Fruit fly (Drosophila melanogaster): ENCODE results near the gene LysE.

LysE gene

DNA sequence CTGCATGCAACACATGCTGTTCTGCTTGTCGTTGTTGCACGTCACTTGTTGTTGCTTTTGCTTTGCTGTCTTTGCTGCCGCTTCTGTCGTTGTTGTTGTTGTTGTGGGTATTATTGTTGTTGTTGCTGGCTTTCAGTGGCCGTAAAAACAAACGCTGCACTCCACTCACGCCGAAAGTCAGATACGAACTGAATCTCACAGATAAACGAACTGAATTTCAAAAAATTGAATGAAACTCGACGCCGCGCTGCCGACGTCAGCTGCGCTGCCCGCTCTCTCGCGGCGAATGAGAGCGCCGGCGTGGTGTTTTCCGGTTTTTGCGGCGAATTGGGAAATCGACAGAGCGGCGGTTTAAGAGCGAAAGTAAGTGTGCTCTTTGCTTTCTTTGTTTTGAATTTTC, 35.5 kb upstream of the LysE start, which contains the start of gene bab2 (continued):
- TF ChIP-seq CG12659 (GFP tag; optimal IDR thresholded peaks at IDR 0.05) (no peak), zfh2 (GFP tag; optimal IDR thresholded peaks at IDR 0.05) (no peak), CG7839 (tag; optimal IDR thresholded peaks at IDR 0.05) (peak; percentile 1), Doc2 (GFP tag; IDR thresholded peaks at IDR 0.05) (no peak), pnt (GFP tag; optimal IDR thresholded peaks at IDR 0.05) (no peak), CG12942 (GFP tag; optimal IDR thresholded peaks at IDR 0.05) (no peak), CG6272 (GFP tag; IDR thresholded peaks at IDR 0.05) (0 out of 2 replicates have a peak, but pooled peaks have one; percentile 7), CG7357 (GFP tag; IDR thresholded peaks at IDR 0.05) (no peak), CG2202 (tag; optimal IDR thresholded peaks at IDR 0.05) (peak; percentile 36), CG16815 (GFP tag; optimal IDR thresholded peaks at IDR 0.05) (no peak), B-H2 (GFP tag; optimal IDR thresholded peaks at IDR 0.05) (no peak), MBD-R2 (GFP tag; IDR thresholded peaks at IDR 0.05) (no peak), crol (GFP tag; IDR thresholded peaks at IDR 0.05) (peak; percentile 73), CG6854 (GFP tag; optimal IDR thresholded peaks at IDR 0.05) (no peak), Oli (tag; optimal IDR thresholded peaks at IDR 0.05) (no peak), Tbp (GFP tag; optimal IDR thresholded peaks at IDR 0.05) (no peak), gro (GFP tag; optimal IDR thresholded peaks at IDR 0.05) (peak; percentile 43), esg (GFP tag; conservative IDR thresholded peaks at IDR 0.05) (no peak), gsb-n (tag; optimal IDR thresholded peaks at IDR 0.05) (peak; percentile 33), ash1 (GFP tag; optimal IDR thresholded peaks at IDR 0.05) (peak; percentile 37), fu2 (GFP tag; optimal IDR thresholded peaks at IDR 0.05) (no peak), CG9876 (GFP tag; optimal IDR thresholded peaks at IDR 0.05) (no peak), ato (GFP tag; IDR thresholded peaks at IDR 0.05; ENCODE audit: partially characterized antibody) (peak; percentile 29; the same call in 1 of the 2 replicates), CG7745 (tag; optimal IDR thresholded peaks at IDR 0.05) (peak; percentile 15), CG2199 (GFP tag; IDR thresholded peaks at IDR 0.05) (peak; percentile 91), CG14014 (GFP tag; IDR thresholded peaks at IDR 0.05) (peak; percentile 27; the same call in 1 of the 2 replicates), CG30431 (GFP tag; optimal IDR thresholded peaks at IDR 0.05) (no peak), CG33213 (GFP tag; optimal IDR thresholded peaks at IDR 0.05) (no peak), kah (GFP tag; optimal IDR thresholded peaks at IDR 0.05) (peak; percentile 16), E2f2 (GFP tag; IDR thresholded peaks at IDR 0.05) (no peak; the same call in 1 of the 2 replicates), zfh1 (GFP tag; IDR thresholded peaks at IDR 0.05) (0 out of 3 replicates have a peak, but pooled peaks have one; percentile 19), CG11560 (tag; IDR thresholded peaks at IDR 0.05) (no peak), scrt (GFP tag; optimal IDR thresholded peaks at IDR 0.05) (peak; percentile 15), CG1832 (GFP tag; optimal IDR thresholded peaks at IDR 0.05) (no peak), CkIIα-i1 (GFP tag; IDR thresholded peaks at IDR 0.05) (no peak), Bgb (GFP tag; IDR thresholded peaks at IDR 0.05; ENCODE audit: partially characterized antibody) (peak; percentile 56), wor (GFP tag; IDR thresholded peaks at IDR 0.05) (no peak), bcd (GFP tag; optimal IDR thresholded peaks at IDR 0.05) (no peak), Myb (GFP tag; optimal IDR thresholded peaks at IDR 0.05) (no peak), CG11456 (GFP tag; IDR thresholded peaks at IDR 0.05) (no peak), Deaf1 (tag; optimal IDR thresholded peaks at IDR 0.05) (peak; percentile 93), CG10147 (GFP tag; optimal IDR thresholded peaks at IDR 0.05) (peak; percentile 4), pros (GFP tag; optimal IDR thresholded peaks at IDR 0.05) (peak; percentile 40), Spps (tag; optimal IDR thresholded peaks at IDR 0.05) (peak; percentile 30), bbx (GFP tag; IDR thresholded peaks at IDR 0.05; ENCODE audit: partially characterized antibody) (peak; percentile 77), rib (GFP tag; IDR thresholded peaks at IDR 0.05) (peak; percentile 40; the same call in 1 of the 2 replicates), gem (tag; optimal IDR thresholded peaks at IDR 0.05) (no peak), ham (GFP tag; IDR thresholded peaks at IDR 0.05) (no peak), ssp (GFP tag; IDR thresholded peaks at IDR 0.05) (no peak), CG15011 (GFP tag; optimal IDR thresholded peaks at IDR 0.05) (no peak), CG1233 (GFP tag; optimal IDR thresholded peaks at IDR 0.05) (no peak), NfI (GFP tag; optimal IDR thresholded peaks at IDR 0.05) (no peak)
